Worm (Caenorhabditis elegans) whole organism, L3 larva: ENCODE data around the gene F14D2.11.

ENCODE experiments used
- aly-2 ChIP-seq: fragments of 150-350 bp; optimal IDR thresholded peaks from 2 replicates; lab custom pipeline; 2014; ENCODE audit warnings: missing biosample characterization, missing genetic modification characterization
- nhr-11 ChIP-seq: fragments of 150-350 bp; optimal IDR thresholded peaks from 2 replicates; lab custom pipeline; 2014; ENCODE audit warnings: missing biosample characterization, missing genetic modification characterization
- nhr-67 ChIP-seq: fragments of 150-350 bp; optimal IDR thresholded peaks from 2 replicates; lab custom pipeline; 2014; ENCODE audit warnings: missing biosample characterization, missing genetic modification characterization

DNA sequence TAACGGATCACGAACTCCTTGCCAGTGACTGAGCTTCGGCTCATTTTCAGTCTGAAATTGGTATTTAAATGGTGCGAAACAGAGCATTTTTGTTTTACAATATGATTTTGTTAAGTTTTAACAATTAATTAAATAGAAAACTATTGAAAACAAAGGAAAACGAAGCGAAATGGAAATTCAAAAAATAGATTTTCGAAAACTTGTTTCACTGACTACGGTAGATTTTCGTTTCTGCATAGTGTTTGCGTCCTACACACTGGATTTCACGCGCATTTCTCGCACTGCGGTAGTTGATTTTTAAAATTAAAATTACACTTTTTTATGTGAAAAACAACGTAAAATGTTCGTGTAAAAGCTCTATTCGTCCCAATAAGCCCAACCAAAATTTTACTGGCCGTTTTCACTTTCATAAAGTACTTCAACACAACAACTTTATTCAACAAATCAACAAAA is 4.5 kb upstream of the F14D2.11 start, which contains the start of gene bath-30:
- TF ChIP-seq aly-2 (tag; lab: Kevin White, UChicago) (no peak), nhr-11 (no peak), nhr-67 (tag; lab: Kevin White, UChicago) (no peak)
